Worm (Caenorhabditis elegans): ENCODE data around the gene rbm-25.

Gene rbm-25

ce11 chrV:12491070-12491643, 6.9 kb upstream of the rbm-25 start (continued):
- peak; percentile 65 for TF ChIP-seq unc-130 (GFP tag; optimal IDR thresholded peaks at IDR 0.05)
- TF ChIP-seq zip-2 (tag; optimal IDR thresholded peaks at IDR 0.05): peak; percentile 16
- no peak for TF ChIP-seq unc-39 (tag; optimal IDR thresholded peaks at IDR 0.05)
- TF ChIP-seq mxl-3 (GFP tag; optimal IDR thresholded peaks at IDR 0.05): peak; percentile 54
- TF ChIP-seq F49E8.2 (tag; optimal IDR thresholded peaks at IDR 0.05; ENCODE audit: borderline replicate concordance): peak; percentile 92
- TF ChIP-seq ztf-11 (tag; optimal IDR thresholded peaks at IDR 0.05): no peak
- no peak for TF ChIP-seq ces-1 (GFP tag; optimal IDR thresholded peaks at IDR 0.05)
- TF ChIP-seq daf-19 (GFP tag; conservative IDR thresholded peaks at IDR 0.05): no peak
- TF ChIP-seq skn-1 (tag; optimal IDR thresholded peaks at IDR 0.05): no peak
- no peak for TF ChIP-seq nhr-237 (tag; optimal IDR thresholded peaks at IDR 0.05)
- peak; percentile 60 for TF ChIP-seq rbr-2 (tag; optimal IDR thresholded peaks at IDR 0.05)
- TF ChIP-seq nhr-102 (tag; optimal IDR thresholded peaks at IDR 0.05): peak; percentile 85
- TF ChIP-seq lin-39 (tag; optimal IDR thresholded peaks at IDR 0.05): no peak
- peak; percentile 38 to 87 for TF ChIP-seq daf-16 (GFP tag; optimal IDR thresholded peaks at IDR 0.05)
- peak; percentile 84 for TF ChIP-seq daf-16 (tag; optimal IDR thresholded peaks at IDR 0.05)
- no peak for TF ChIP-seq php-3 (GFP tag; IDR thresholded peaks at IDR 0.05)
- no peak for TF ChIP-seq nhr-25 (tag; optimal IDR thresholded peaks at IDR 0.05; ENCODE audit: borderline replicate concordance, insufficient read depth)
- 0 out of 2 replicates have a peak, but pooled peaks have one; percentile 30 for TF ChIP-seq zfp-3 (GFP tag; conservative IDR thresholded peaks at IDR 0.05)
- TF ChIP-seq ceh-20 (GFP tag; IDR thresholded peaks at IDR 0.05): no peak
- TF ChIP-seq nhr-6 (tag; optimal IDR thresholded peaks at IDR 0.05): peak; percentile 81
- peak; percentile 70 for TF ChIP-seq hlh-30 (tag; optimal IDR thresholded peaks at IDR 0.05; ENCODE audit: insufficient read depth)
- TF ChIP-seq sdz-12 (GFP tag; optimal IDR thresholded peaks at IDR 0.05): no peak
- TF ChIP-seq snpc-1.2 (GFP tag; IDR thresholded peaks at IDR 0.05): peak; percentile 90
- TF ChIP-seq spr-3 (GFP tag; optimal IDR thresholded peaks at IDR 0.05): peak; percentile 5
- no peak for TF ChIP-seq daf-8 (GFP tag; IDR thresholded peaks at IDR 0.05)
- TF ChIP-seq ZK546.5 (tag; optimal IDR thresholded peaks at IDR 0.05): no peak
- peak; percentile 84 for TF ChIP-seq mep-1 (tag; optimal IDR thresholded peaks at IDR 0.05)
- peak; percentile 58; the same call in 1 of the 2 replicates for TF ChIP-seq mdt-29 (GFP tag; IDR thresholded peaks at IDR 0.05)
- TF ChIP-seq pqm-1 (tag; optimal IDR thresholded peaks at IDR 0.05): peak; percentile 39
- TF ChIP-seq madf-5 (GFP tag; IDR thresholded peaks at IDR 0.05): no peak
- peak; percentile 68 for TF ChIP-seq ama-1 (optimal IDR thresholded peaks at IDR 0.05)
- no peak for TF ChIP-seq madf-9 (GFP tag; conservative IDR thresholded peaks at IDR 0.05)
- no peak for TF ChIP-seq attf-4 (tag; optimal IDR thresholded peaks at IDR 0.05)
- no peak for TF ChIP-seq set-16 (GFP tag; IDR thresholded peaks at IDR 0.05)
- no peak for TF ChIP-seq jun-1 (tag; optimal IDR thresholded peaks at IDR 0.05)
- peak; percentile 74 for TF ChIP-seq lin-13 (GFP tag; optimal IDR thresholded peaks at IDR 0.05)
- TF ChIP-seq lin-38 (GFP tag; IDR thresholded peaks at IDR 0.05): peak; percentile 68
- TF ChIP-seq spr-1 (tag; optimal IDR thresholded peaks at IDR 0.05): peak; percentile 79
- peak; percentile 92 for TF ChIP-seq Y48G9A.11 (GFP tag; IDR thresholded peaks at IDR 0.05)
- no peak for TF ChIP-seq nhr-111 (GFP tag; optimal IDR thresholded peaks at IDR 0.05)
- peak; percentile 90 for TF ChIP-seq mes-2 (tag; optimal IDR thresholded peaks at IDR 0.05; ENCODE audit: poor library complexity, severe bottlenecking)
- no peak for TF ChIP-seq Y105C5A.15 (GFP tag; IDR thresholded peaks at IDR 0.05)
- peak; percentile 75 for TF ChIP-seq nhr-42 (GFP tag; IDR thresholded peaks at IDR 0.05)
- no peak for TF ChIP-seq lir-3 (tag; optimal IDR thresholded peaks at IDR 0.05)
- peak; percentile 72; the same call in 1 of the 2 replicates for TF ChIP-seq nhr-41 (GFP tag; IDR thresholded peaks at IDR 0.05)
- 0 out of 2 replicates have a peak, but pooled peaks have one; percentile 29 for TF ChIP-seq dmd-8 (GFP tag; IDR thresholded peaks at IDR 0.05)
- peak; percentile 46 for TF ChIP-seq aha-1 (tag)
- no peak for TF ChIP-seq ceh-82 (tag; optimal IDR thresholded peaks at IDR 0.05)
- TF ChIP-seq Y5F2A.4 (GFP tag; optimal IDR thresholded peaks at IDR 0.05): no peak
- peak; percentile 30 for TF ChIP-seq nhr-28 (tag; optimal IDR thresholded peaks at IDR 0.05)
- TF ChIP-seq nhr-11 (tag; optimal IDR thresholded peaks at IDR 0.05): no peak
- TF ChIP-seq ceh-44 (GFP tag; IDR thresholded peaks at IDR 0.05): peak; percentile 88
